Fruit fly (Drosophila melanogaster) whole organism, embryonic: ENCODE data around the gene Sfp26Ad.

Source experiments
- CG1233 ChIP-seq: fragments of 200-800 bp; sonication (Bioruptor generic); optimal IDR thresholded peaks from 4 replicates; lab custom pipeline; 2018; ENCODE audit warnings: missing biosample characterization, mild to moderate bottlenecking, missing genetic modification characterization
- CG13624 ChIP-seq: fragments of 200-800 bp; sonication (Bioruptor generic); optimal IDR thresholded peaks from 2 replicates; lab custom pipeline; 2016; ENCODE audit warnings: missing biosample characterization, missing genetic modification characterization
- CG16813 ChIP-seq: fragments of 200-800 bp; sonication (Bioruptor generic); IDR thresholded peaks from 3 replicates; pipeline ENCODE4 v1.3.6; 2022; ENCODE audit warnings: missing biosample characterization, missing genetic modification characterization; ENCODE audit not compliant: partially characterized antibody
- CG18011 ChIP-seq: fragments of 200-800 bp; sonication (Bioruptor generic); optimal IDR thresholded peaks from 2 replicates; lab custom pipeline; 2017; ENCODE audit warnings: missing biosample characterization, missing genetic modification characterization, mild to moderate bottlenecking, moderate library complexity, missing genotype
- CG2875 ChIP-seq: fragments of 200-800 bp; sonication (Bioruptor generic); optimal IDR thresholded peaks from 2 replicates; lab custom pipeline; 2017; ENCODE audit warnings: missing biosample characterization, mild to moderate bottlenecking, missing genetic modification characterization, missing genetic modification reagents
- CG2889 ChIP-seq: fragments of 200-800 bp; sonication (Bioruptor generic); IDR thresholded peaks from 3 replicates; pipeline ENCODE4 v1.3.6; 2022; ENCODE audit warnings: missing biosample characterization, missing genetic modification characterization
- CG34224 ChIP-seq: fragments of 200-800 bp; sonication (Bioruptor generic); IDR thresholded peaks from 3 replicates; pipeline ENCODE4 v1.3.6; 2022; ENCODE audit warnings: missing biosample characterization, missing genetic modification characterization; ENCODE audit not compliant: partially characterized antibody
- CG34376 ChIP-seq: fragments of 200-800 bp; sonication (Bioruptor generic); optimal IDR thresholded peaks from 2 replicates; lab custom pipeline; 2018; ENCODE audit warnings: missing biosample characterization, mild to moderate bottlenecking, missing genetic modification characterization
- CG3995 ChIP-seq: fragments of 200-800 bp; sonication (Bioruptor generic); optimal IDR thresholded peaks from 3 replicates; lab custom pipeline; 2016; ENCODE audit warnings: missing biosample characterization, missing genetic modification characterization
- CG42726 ChIP-seq: fragments of 200-800 bp; sonication (Bioruptor generic); IDR thresholded peaks from 2 replicates; pipeline ENCODE4 v1.3.6; 2022; ENCODE audit warnings: missing biosample characterization, missing genetic modification characterization; ENCODE audit not compliant: partially characterized antibody
- CG4707 ChIP-seq: fragments of 200-800 bp; sonication (Bioruptor generic); optimal IDR thresholded peaks from 2 replicates; lab custom pipeline; 2018; ENCODE audit warnings: missing biosample characterization, mild to moderate bottlenecking, missing genetic modification characterization, moderate library complexity
- CG4854 ChIP-seq: fragments of 200-800 bp; sonication (Bioruptor generic); optimal IDR thresholded peaks from 2 replicates; lab custom pipeline; 2016; ENCODE audit warnings: missing biosample characterization, missing genetic modification characterization, inconsistent platforms
- CG5245 ChIP-seq: fragments of 200-800 bp; sonication (Bioruptor generic); optimal IDR thresholded peaks from 3 replicates; lab custom pipeline; 2016; ENCODE audit warnings: missing biosample characterization, missing genetic modification characterization
- CG6791 ChIP-seq: fragments of 200-800 bp; sonication (Bioruptor generic); IDR thresholded peaks from 3 replicates; pipeline ENCODE4 v1.3.6; 2022; ENCODE audit warnings: missing biosample characterization, missing genetic modification characterization; ENCODE audit not compliant: partially characterized antibody
- CG7372 ChIP-seq: fragments of 200-800 bp; sonication (Bioruptor generic); IDR thresholded peaks from 2 replicates; pipeline ENCODE4 v1.3.6; 2022; ENCODE audit warnings: missing biosample characterization, missing genetic modification characterization
- CG9876 ChIP-seq: fragments of 200-800 bp; sonication (Bioruptor generic); optimal IDR thresholded peaks from 2 replicates; lab custom pipeline; 2016; ENCODE audit warnings: missing biosample characterization, missing genetic modification characterization
- Drgx ChIP-seq: fragments of 200-800 bp; sonication (Bioruptor generic); IDR thresholded peaks from 2 replicates; pipeline ENCODE4 v1.3.6; 2022; ENCODE audit warnings: missing biosample characterization, missing genetic modification characterization
- Eip74EF ChIP-seq, 2 experiments: fragments of 200-800 bp in 1 of 2; fragments of >200 bp in 1 of 2; sonication (Bioruptor generic) in 1 of 2; optimal IDR thresholded peaks; 2 replicates each; lab custom pipeline; 2017 to 2019; ENCODE audit warnings: missing biosample characterization in 2 of 2, missing genetic modification characterization in 2 of 2, mild to moderate bottlenecking in 1 of 2, moderate library complexity in 1 of 2
- Ets97D ChIP-seq: fragments of 200-800 bp; sonication (Bioruptor generic); optimal IDR thresholded peaks from 3 replicates; lab custom pipeline; 2016; ENCODE audit warnings: missing biosample characterization, missing genetic modification characterization
- Jarid2 ChIP-seq: fragments of 200-800 bp; sonication (Bioruptor generic); optimal IDR thresholded peaks from 3 replicates; lab custom pipeline; 2017; ENCODE audit warnings: mild to moderate bottlenecking, missing biosample characterization, missing genetic modification reagents, missing genetic modification characterization
- Nf-YC ChIP-seq: fragments of 200-800 bp; optimal IDR thresholded peaks from 3 replicates; lab custom pipeline; 2019; ENCODE audit warnings: missing biosample characterization, mild to moderate bottlenecking, missing genetic modification characterization, moderate library complexity
- Pdp1 ChIP-seq, 2 experiments: fragments of 200-800 bp; sonication (Bioruptor generic); optimal IDR thresholded peaks; 3 replicates each; lab custom pipeline; 2016; ENCODE audit warnings: missing biosample characterization in 2 of 2, missing genetic modification characterization in 2 of 2, mild to moderate bottlenecking in 1 of 2, moderate library complexity in 1 of 2
- YL-1 ChIP-seq: fragments of 200-800 bp; sonication (Bioruptor generic); optimal IDR thresholded peaks from 3 replicates; lab custom pipeline; 2017; ENCODE audit warnings: missing biosample characterization, mild to moderate bottlenecking, missing genetic modification characterization
- al ChIP-seq: fragments of 200-800 bp; sonication (Bioruptor generic); IDR thresholded peaks from 2 replicates; pipeline ENCODE4 v1.3.6; 2022; ENCODE audit warnings: missing biosample characterization, missing genetic modification characterization
- ara ChIP-seq: fragments of 200-800 bp; sonication (Bioruptor generic); IDR thresholded peaks from 2 replicates; pipeline ENCODE4 v1.3.6; 2022; ENCODE audit warnings: missing biosample characterization, missing genetic modification characterization
- ase ChIP-seq: fragments of 200-800 bp; sonication (Bioruptor generic); IDR thresholded peaks from 3 replicates; pipeline ENCODE4 v1.3.6; 2022; ENCODE audit warnings: missing biosample characterization, missing genetic modification characterization
- bsh ChIP-seq, 2 experiments: fragments of 200-800 bp; sonication (Bioruptor generic); optimal IDR thresholded peaks; 2 replicates each; lab custom pipeline; 2017 to 2018; ENCODE audit warnings: mild to moderate bottlenecking in 2 of 2, missing biosample characterization in 2 of 2, missing genetic modification characterization in 2 of 2, moderate library complexity in 1 of 2
- cg ChIP-seq: fragments of 200-800 bp; sonication (Bioruptor generic); optimal IDR thresholded peaks from 3 replicates; lab custom pipeline; 2019; ENCODE audit warnings: missing biosample characterization, mild to moderate bottlenecking, missing genetic modification characterization, moderate library complexity
- chn ChIP-seq: fragments of 200-800 bp; sonication (Bioruptor generic); optimal IDR thresholded peaks from 2 replicates; lab custom pipeline; 2016; ENCODE audit warnings: missing biosample characterization, missing genetic modification characterization
- croc ChIP-seq: fragments of 200-800 bp; sonication (Bioruptor generic); conservative IDR thresholded peaks from 3 replicates; pipeline ENCODE4 v1.3.6; 2022; ENCODE audit warnings: missing biosample characterization, missing genetic modification characterization
- dati ChIP-seq: fragments of 200-800 bp; sonication (Bioruptor generic); IDR thresholded peaks from 2 replicates; pipeline ENCODE4 v1.3.6; 2022; ENCODE audit warnings: missing biosample characterization, missing genetic modification characterization
- ems ChIP-seq: fragments of 200-800 bp; sonication (Bioruptor generic); optimal IDR thresholded peaks from 3 replicates; lab custom pipeline; 2016; ENCODE audit warnings: missing biosample characterization, missing genetic modification characterization
- eve ChIP-seq, 2 experiments: fragments of >200 bp; optimal IDR thresholded peaks; 2 replicates each; lab custom pipeline; 2017; ENCODE audit warnings: missing biosample characterization in 2 of 2, missing genetic modification characterization in 2 of 2
- ind ChIP-seq: fragments of 200-800 bp; sonication (Bioruptor generic); optimal IDR thresholded peaks from 3 replicates; lab custom pipeline; 2016; ENCODE audit warnings: missing biosample characterization, missing genetic modification characterization
- luna ChIP-seq: fragments of 200-800 bp; sonication (Bioruptor generic); optimal IDR thresholded peaks from 2 replicates; lab custom pipeline; 2016; ENCODE audit warnings: missing biosample characterization, missing genetic modification characterization
- mirr ChIP-seq: fragments of 200-800 bp; sonication (Bioruptor generic); optimal IDR thresholded peaks from 3 replicates; lab custom pipeline; 2018; ENCODE audit warnings: missing biosample characterization, mild to moderate bottlenecking, missing genetic modification characterization
- nau ChIP-seq: fragments of 200-800 bp; sonication (Bioruptor generic); optimal IDR thresholded peaks from 3 replicates; lab custom pipeline; 2017; ENCODE audit warnings: missing biosample characterization, mild to moderate bottlenecking, missing genetic modification characterization, missing genetic modification reagents
- pfk ChIP-seq: fragments of 200-800 bp; sonication (Bioruptor generic); optimal IDR thresholded peaks from 2 replicates; lab custom pipeline; 2018; ENCODE audit warnings: missing biosample characterization, mild to moderate bottlenecking, missing genetic modification characterization, moderate library complexity
- pho ChIP-seq: fragments of 200-800 bp; sonication (Bioruptor generic); optimal IDR thresholded peaks from 2 replicates; lab custom pipeline; 2016; ENCODE audit warnings: missing biosample characterization, missing genetic modification characterization
- pros ChIP-seq: fragments of 200-800 bp; sonication (Bioruptor generic); optimal IDR thresholded peaks from 3 replicates; lab custom pipeline; 2019; ENCODE audit warnings: missing biosample characterization, mild to moderate bottlenecking, missing genetic modification characterization, moderate library complexity
- ranshi ChIP-seq: fragments of 200-800 bp; sonication (Bioruptor generic); IDR thresholded peaks from 2 replicates; pipeline ENCODE4 v1.3.6; 2022; ENCODE audit warnings: missing biosample characterization, missing genetic modification characterization
- schlank ChIP-seq: fragments of 200-800 bp; sonication (Bioruptor generic); optimal IDR thresholded peaks from 2 replicates; lab custom pipeline; 2018; ENCODE audit warnings: missing biosample characterization, mild to moderate bottlenecking, missing genetic modification characterization
- shn ChIP-seq: fragments of 200-800 bp; sonication (Bioruptor generic); optimal IDR thresholded peaks from 3 replicates; lab custom pipeline; 2016; ENCODE audit warnings: missing biosample characterization, missing genetic modification characterization
- sob ChIP-seq: fragments of 200-800 bp; sonication (Bioruptor generic); IDR thresholded peaks from 2 replicates; pipeline ENCODE4 v1.3.6; 2022; ENCODE audit warnings: missing biosample characterization, missing genetic modification characterization
- tll ChIP-seq, 2 experiments: fragments of 200-800 bp in 1 of 2; fragments of >200 bp in 1 of 2; sonication (Bioruptor generic) in 1 of 2; optimal IDR thresholded peaks; 2 replicates each; lab custom pipeline; 2017 to 2019; ENCODE audit warnings: missing biosample characterization in 2 of 2, missing genetic modification characterization in 2 of 2, mild to moderate bottlenecking in 1 of 2, moderate library complexity in 1 of 2
- trem ChIP-seq: fragments of 200-800 bp; optimal IDR thresholded peaks from 3 replicates; lab custom pipeline; 2019; ENCODE audit warnings: missing biosample characterization, mild to moderate bottlenecking, missing genetic modification characterization, moderate library complexity
- trh ChIP-seq: fragments of 200-800 bp; sonication (Bioruptor generic); optimal IDR thresholded peaks from 2 replicates; lab custom pipeline; 2016; ENCODE audit warnings: missing biosample characterization, missing genetic modification characterization
- ttk ChIP-seq: fragments of 200-800 bp; sonication (Bioruptor generic); IDR thresholded peaks from 2 replicates; pipeline ENCODE4 v2.1.2; 2022; ENCODE audit warnings: missing biosample characterization, missing genetic modification characterization
- unc-4 ChIP-seq: fragments of 200-800 bp; sonication (Bioruptor generic); IDR thresholded peaks from 2 replicates; pipeline ENCODE4 v1.3.6; 2022; ENCODE audit warnings: missing biosample characterization, missing genetic modification characterization; ENCODE audit not compliant: partially characterized antibody
- zf30C ChIP-seq: fragments of 200-800 bp; sonication (Bioruptor generic); optimal IDR thresholded peaks from 3 replicates; lab custom pipeline; 2018; ENCODE audit warnings: missing biosample characterization, mild to moderate bottlenecking, missing genetic modification characterization

Gene Sfp26Ad

DNA sequence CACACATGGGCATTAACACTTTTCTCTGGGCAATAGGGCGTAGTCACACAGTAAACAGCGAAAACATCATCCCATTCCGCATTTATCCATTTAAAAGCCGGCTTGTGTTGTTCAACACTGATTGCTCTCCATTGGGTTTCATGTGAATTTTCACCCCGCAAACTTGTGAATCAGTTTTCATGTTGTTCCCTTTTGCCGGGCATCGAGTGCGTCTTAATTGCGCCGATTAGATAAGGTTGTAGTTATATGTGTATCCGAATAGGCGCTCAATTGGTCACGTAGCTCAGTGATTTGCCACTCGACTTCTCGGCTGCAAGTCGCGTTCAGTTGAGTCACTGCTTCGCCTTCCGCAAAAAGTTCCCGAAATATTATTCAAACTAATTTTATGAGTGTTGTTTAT lies 43.8 kb upstream of the Sfp26Ad start (continued):
- TF ChIP-seq pros (GFP tag; lab: Kevin White, UChicago) = peak; percentile 1
- no peak for TF ChIP-seq pho (GFP tag; lab: Kevin White, UChicago)
- no peak for TF ChIP-seq CG4854 (GFP tag; lab: Kevin White, UChicago)
- TF ChIP-seq ind (GFP tag; lab: Kevin White, UChicago) = no peak
- TF ChIP-seq CG9876 (GFP tag; lab: Kevin White, UChicago) = no peak
- TF ChIP-seq schlank (tag; lab: Kevin White, UChicago) = no peak
- no peak for TF ChIP-seq ttk (GFP tag; lab: Robert Waterston, UW)
- TF ChIP-seq CG34376 (GFP tag; lab: Kevin White, UChicago) = peak; percentile 75
- TF ChIP-seq zf30C (GFP tag; lab: Kevin White, UChicago) = no peak
- TF ChIP-seq al = no peak
- no peak for TF ChIP-seq chn (GFP tag; lab: Kevin White, UChicago)
- TF ChIP-seq eve (GFP tag; optimal IDR thresholded peaks at IDR 0.05; lab: Kevin White, UChicago) = no peak
- peak; percentile 85 for TF ChIP-seq CG3995 (GFP tag; lab: Kevin White, UChicago)
- TF ChIP-seq CG2889 (GFP tag; lab: Robert Waterston, UW) = no peak
- no peak for TF ChIP-seq CG5245 (GFP tag; lab: Kevin White, UChicago)
- no peak for TF ChIP-seq Ets97D (GFP tag; lab: Kevin White, UChicago)
- peak in 1 of 2 experiments; percentile 47 for TF ChIP-seq Pdp1 (GFP tag; optimal IDR thresholded peaks at IDR 0.05; lab: Kevin White, UChicago)
- TF ChIP-seq Eip74EF (GFP tag; optimal IDR thresholded peaks at IDR 0.05; lab: Kevin White, UChicago) = no peak
- TF ChIP-seq CG6791 = no peak
- TF ChIP-seq pfk (GFP tag; lab: Kevin White, UChicago) = no peak
- TF ChIP-seq mirr (GFP tag; lab: Kevin White, UChicago) = peak; percentile 31
- TF ChIP-seq CG7372 (GFP tag; lab: Robert Waterston, UW) = no peak

DNA sequence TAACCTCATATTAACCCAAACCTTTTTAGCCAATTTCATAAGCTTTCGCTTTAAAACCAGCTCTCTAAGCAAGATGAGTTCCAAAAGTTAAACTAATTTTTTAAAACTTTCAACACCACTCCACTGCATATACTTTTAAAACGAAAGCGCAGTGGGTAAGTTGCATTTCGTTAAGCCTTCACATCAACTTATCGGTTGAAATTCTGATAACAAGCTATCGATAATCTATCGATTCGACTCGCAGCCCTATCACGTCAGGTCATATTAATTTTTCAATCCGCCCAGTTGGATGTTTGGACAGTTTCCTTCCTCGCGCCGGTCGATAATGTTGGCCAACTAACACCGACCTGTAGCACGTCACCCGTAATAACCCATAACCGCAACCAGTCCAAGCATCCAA lies 43.0 kb upstream of the Sfp26Ad start, which contains the start of gene ifc:
Gene ifc, plus strand, starts transcription at position 255 of the 400 bp plus-strand sequence.
- TF ChIP-seq YL-1 (GFP tag; lab: Kevin White, UChicago) = peak; percentile 69
- peak; percentile 63 for TF ChIP-seq CG9876 (GFP tag; lab: Kevin White, UChicago)
- TF ChIP-seq ems = peak; percentile 38
- TF ChIP-seq CG42726 (GFP tag; lab: Robert Waterston, UW) = no peak
- TF ChIP-seq trem (tag; lab: Kevin White, UChicago) = peak; percentile 86
- TF ChIP-seq trh (GFP tag; lab: Kevin White, UChicago) = peak; percentile 4
- TF ChIP-seq dati (GFP tag; lab: Robert Waterston, UW) = no peak
- TF ChIP-seq CG2875 = no peak
- no peak for TF ChIP-seq nau (GFP tag; lab: Kevin White, UChicago)
- TF ChIP-seq croc = no peak
- TF ChIP-seq CG16813 (GFP tag; lab: Robert Waterston, UW) = no peak
- TF ChIP-seq sob (GFP tag; lab: Robert Waterston, UW) = no peak
- peak in 1 of 2 experiments; percentile 42 for TF ChIP-seq bsh (GFP tag; optimal IDR thresholded peaks at IDR 0.05; lab: Kevin White, UChicago)
- peak; percentile 66 for TF ChIP-seq luna (GFP tag; lab: Kevin White, UChicago)
- TF ChIP-seq CG18011 (GFP tag; lab: Kevin White, UChicago) = peak; percentile 10
- TF ChIP-seq Drgx (GFP tag; lab: Robert Waterston, UW) = no peak
- TF ChIP-seq unc-4 = no peak
- no peak for TF ChIP-seq tll (GFP tag; optimal IDR thresholded peaks at IDR 0.05; lab: Kevin White, UChicago)
- no peak for TF ChIP-seq CG34224
- TF ChIP-seq CG1233 (GFP tag; lab: Kevin White, UChicago) = no peak
- TF ChIP-seq ase (GFP tag; lab: Robert Waterston, UW) = no peak
- TF ChIP-seq CG4707 = no peak
- peak; percentile 56 for TF ChIP-seq Nf-YC (tag; lab: Kevin White, UChicago)
- peak; percentile 81 for TF ChIP-seq CG13624
- TF ChIP-seq ara (GFP tag; lab: Robert Waterston, UW) = no peak
- peak; percentile 74 for TF ChIP-seq shn (GFP tag; lab: Kevin White, UChicago)
- TF ChIP-seq ranshi = no peak
- TF ChIP-seq cg (GFP tag; lab: Kevin White, UChicago) = no peak
- peak; percentile 46 for TF ChIP-seq Jarid2 (GFP tag; lab: Kevin White, UChicago)
